Worm (Caenorhabditis elegans) whole organism, L3 larva: ENCODE data around the gene W03D2.9.

Source experiments
- ama-1 ChIP-seq: fragments of 150-350 bp; optimal IDR thresholded peaks from 2 replicates; lab custom pipeline; 2018
- ceh-82 ChIP-seq: fragments of 150-350 bp; optimal IDR thresholded peaks from 2 replicates; lab custom pipeline; 2014; ENCODE audit warnings: missing biosample characterization, missing genetic modification characterization
- elt-1 ChIP-seq: fragments of 150-350 bp; optimal IDR thresholded peaks from 2 replicates; lab custom pipeline; 2014; ENCODE audit warnings: missing biosample characterization, missing genetic modification characterization
- nhr-237 ChIP-seq: fragments of 150-350 bp; optimal IDR thresholded peaks from 2 replicates; lab custom pipeline; 2014; ENCODE audit warnings: missing biosample characterization, missing genetic modification characterization
- nhr-43 ChIP-seq: sonication (generic microtip); optimal IDR thresholded peaks from 2 replicates; lab custom pipeline; 2016; ENCODE audit warnings: mild to moderate bottlenecking, missing genetic modification characterization, missing compliant biosample characterization; ENCODE audit not compliant: poor library complexity, severe bottlenecking
- sea-2 ChIP-seq: fragments of 150-350 bp; sonication (generic microtip); optimal IDR thresholded peaks from 4 replicates; lab custom pipeline; 2014; ENCODE audit warnings: missing biosample characterization, missing genetic modification reagents, missing genetic modification characterization
- skn-1 ChIP-seq: fragments of 150-350 bp; optimal IDR thresholded peaks from 2 replicates; lab custom pipeline; 2014; ENCODE audit warnings: missing biosample characterization, missing genetic modification characterization
- unc-39 ChIP-seq: sonication (generic microtip); optimal IDR thresholded peaks from 4 replicates; lab custom pipeline; 2017; ENCODE audit warnings: missing biosample characterization, missing genetic modification characterization

DNA sequence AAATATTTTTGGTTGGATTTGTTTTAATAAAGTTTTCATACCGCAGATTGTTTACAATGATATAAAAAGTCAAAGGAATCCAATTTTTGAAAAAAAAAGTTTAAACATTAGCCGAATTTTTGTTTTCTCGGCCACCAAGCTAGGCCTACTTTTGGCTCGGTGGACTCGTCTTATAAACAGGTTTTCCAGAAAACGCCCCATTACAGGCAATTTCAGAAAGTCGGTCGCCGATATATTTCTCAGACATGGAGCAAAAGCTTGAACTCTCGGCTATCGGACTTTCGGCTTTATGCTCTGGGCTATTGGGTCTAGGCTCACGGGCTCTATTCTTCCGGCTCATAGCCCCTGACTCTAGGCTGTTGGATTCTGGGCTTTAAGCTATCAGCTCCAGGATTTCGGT lies 8.6 kb upstream of the W03D2.9 start:
- TF ChIP-seq nhr-43 (tag; lab: Kevin White, UChicago) (no peak), nhr-237 (tag; lab: Kevin White, UChicago) (no peak), ceh-82 (tag; lab: Kevin White, UChicago) (no peak), skn-1 (tag; lab: Kevin White, UChicago) (no peak), elt-1 (tag; lab: Kevin White, UChicago) (no peak), sea-2 (GFP tag; lab: Kevin White, UChicago) (no peak), ama-1 (peak; percentile 52), unc-39 (no peak)
